Worm (Caenorhabditis elegans) whole organism, L3 larva: Measurements from ENCODE around the gene T05C7.4.

ENCODE experiments used
- R02D3.7 ChIP-seq: fragments of 150-350 bp; optimal IDR thresholded peaks from 2 replicates; lab custom pipeline; 2014; ENCODE audit warnings: missing biosample characterization, missing genetic modification characterization
- ZK546.5 ChIP-seq: sonication (generic microtip); optimal IDR thresholded peaks from 2 replicates; lab custom pipeline; 2017; ENCODE audit warnings: missing biosample characterization, missing genetic modification characterization
- aly-2 ChIP-seq: fragments of 150-350 bp; optimal IDR thresholded peaks from 2 replicates; lab custom pipeline; 2014; ENCODE audit warnings: missing biosample characterization, missing genetic modification characterization
- ama-1 ChIP-seq: fragments of 150-350 bp; optimal IDR thresholded peaks from 2 replicates; lab custom pipeline; 2018
- ceh-16 ChIP-seq: sonication (generic microtip); optimal IDR thresholded peaks from 2 replicates; lab custom pipeline; 2017; ENCODE audit warnings: missing biosample characterization, missing genetic modification characterization
- ceh-82 ChIP-seq: fragments of 150-350 bp; optimal IDR thresholded peaks from 2 replicates; lab custom pipeline; 2014; ENCODE audit warnings: missing biosample characterization, missing genetic modification characterization
- ceh-9 ChIP-seq: sonication (generic microtip); optimal IDR thresholded peaks from 2 replicates; lab custom pipeline; 2018; ENCODE audit warnings: missing biosample characterization, missing genetic modification characterization
- daf-12 ChIP-seq: fragments of 150-350 bp; optimal IDR thresholded peaks from 2 replicates; lab custom pipeline; 2014; ENCODE audit warnings: missing biosample characterization, missing genetic modification reagents, missing genetic modification characterization
- egl-27 ChIP-seq: sonication (generic microtip); optimal IDR thresholded peaks from 4 replicates; lab custom pipeline; 2017; ENCODE audit warnings: missing biosample characterization, missing genetic modification reagents, missing genetic modification characterization
- egl-5 ChIP-seq: fragments of 150-350 bp; optimal IDR thresholded peaks from 2 replicates; lab custom pipeline; 2017; ENCODE audit warnings: missing biosample characterization, missing genetic modification reagents, missing genetic modification characterization, inconsistent platforms
- elt-2 ChIP-seq: sonication (generic microtip); optimal IDR thresholded peaks from 2 replicates; lab custom pipeline; 2016; ENCODE audit warnings: missing genetic modification reagents, mild to moderate bottlenecking, missing genetic modification characterization, missing compliant biosample characterization
- elt-3 ChIP-seq, 3 experiments: fragments of 150-350 bp in 1 of 3; sonication (generic microtip) in 2 of 3; optimal IDR thresholded peaks; 2 replicates in 2 of 3; 4 replicates in 1 of 3; lab custom pipeline; 2014 to 2017; ENCODE audit warnings: missing biosample characterization in 3 of 3, missing genetic modification characterization in 3 of 3
- eor-1 ChIP-seq, 2 experiments: fragments of 150-350 bp; optimal IDR thresholded peaks; 2 replicates each; lab custom pipeline; 2014 to 2018; ENCODE audit warnings: missing biosample characterization in 2 of 2, missing genetic modification characterization in 2 of 2
- hmg-11 ChIP-seq: sonication (generic microtip); optimal IDR thresholded peaks from 2 replicates; lab custom pipeline; 2016; ENCODE audit warnings: missing genetic modification characterization, missing compliant biosample characterization
- jun-1 ChIP-seq: fragments of 150-350 bp; optimal IDR thresholded peaks from 2 replicates; lab custom pipeline; 2014; ENCODE audit warnings: missing biosample characterization, missing genetic modification reagents, missing genetic modification characterization
- lin-39 ChIP-seq: fragments of 150-350 bp; optimal IDR thresholded peaks from 2 replicates; lab custom pipeline; 2018; ENCODE audit warnings: missing biosample characterization, missing genetic modification reagents, missing genetic modification characterization
- mml-1 ChIP-seq: fragments of 150-350 bp; sonication (generic microtip); optimal IDR thresholded peaks from 3 replicates; lab custom pipeline; 2014; ENCODE audit warnings: missing biosample characterization, missing genetic modification characterization
- nfya-1 ChIP-seq: sonication (generic microtip); optimal IDR thresholded peaks from 2 replicates; lab custom pipeline; 2017; ENCODE audit warnings: missing genetic modification characterization, mild to moderate bottlenecking, missing compliant biosample characterization, antibody characterized with exemption, moderate library complexity; ENCODE audit not compliant: insufficient read depth
- nhr-12 ChIP-seq: fragments of 150-350 bp; optimal IDR thresholded peaks from 2 replicates; lab custom pipeline; 2014; ENCODE audit warnings: missing biosample characterization, missing genetic modification characterization
- nhr-23 ChIP-seq: fragments of 150-350 bp; optimal IDR thresholded peaks from 2 replicates; lab custom pipeline; 2014; ENCODE audit warnings: missing biosample characterization, missing genetic modification reagents, missing genetic modification characterization
- nhr-237 ChIP-seq: fragments of 150-350 bp; optimal IDR thresholded peaks from 2 replicates; lab custom pipeline; 2014; ENCODE audit warnings: missing biosample characterization, missing genetic modification characterization
- nhr-25 ChIP-seq: sonication (generic microtip); optimal IDR thresholded peaks from 2 replicates; lab custom pipeline; 2017; ENCODE audit warnings: missing biosample characterization, missing genetic modification characterization
- nhr-67 ChIP-seq: fragments of 150-350 bp; optimal IDR thresholded peaks from 2 replicates; lab custom pipeline; 2014; ENCODE audit warnings: missing biosample characterization, missing genetic modification characterization
- nhr-76 ChIP-seq: fragments of 150-350 bp; sonication (generic microtip); optimal IDR thresholded peaks from 5 replicates; lab custom pipeline; 2014; ENCODE audit warnings: missing biosample characterization, missing genetic modification characterization
- nhr-77 ChIP-seq: fragments of 150-350 bp; optimal IDR thresholded peaks from 2 replicates; lab custom pipeline; 2014; ENCODE audit warnings: missing biosample characterization, missing genetic modification characterization
- pha-4 ChIP-seq: fragments of 150-350 bp; optimal IDR thresholded peaks from 2 replicates; lab custom pipeline; 2014; ENCODE audit warnings: missing biosample characterization, missing genetic modification reagents, missing genetic modification characterization
- sea-2 ChIP-seq: fragments of 150-350 bp; sonication (generic microtip); optimal IDR thresholded peaks from 4 replicates; lab custom pipeline; 2014; ENCODE audit warnings: missing biosample characterization, missing genetic modification reagents, missing genetic modification characterization
- unc-39 ChIP-seq: sonication (generic microtip); optimal IDR thresholded peaks from 4 replicates; lab custom pipeline; 2017; ENCODE audit warnings: missing biosample characterization, missing genetic modification characterization
- ztf-11 ChIP-seq: fragments of 150-350 bp; optimal IDR thresholded peaks from 2 replicates; lab custom pipeline; 2014; ENCODE audit warnings: missing biosample characterization, missing genetic modification characterization
- ztf-4 ChIP-seq: fragments of 150-350 bp; optimal IDR thresholded peaks from 2 replicates; lab custom pipeline; 2014; ENCODE audit warnings: missing biosample characterization, missing genetic modification characterization

Gene T05C7.4

ce11 chrIV:82309-82708 is 28.9 kb upstream of the T05C7.4 start:
- TF ChIP-seq lin-39 (tag; lab: Kevin White, UChicago) (peak; percentile 20), eor-1 (tag; optimal IDR thresholded peaks at IDR 0.05; lab: Kevin White, UChicago) (no peak)
- TF ChIP-seq, all 47 proteins: peak for 1

- TF ChIP-seq nhr-67 (tag; lab: Kevin White, UChicago) (no peak), pha-4 (tag; lab: Kevin White, UChicago) (peak; percentile 53), hmg-11 (tag; lab: Kevin White, UChicago) (peak; percentile 44)
Observed at ce11 chrIV:81428-81827, 28.0 kb upstream of the T05C7.4 start.

- TF ChIP-seq eor-1 (tag; optimal IDR thresholded peaks at IDR 0.05; lab: Kevin White, UChicago) (no peak), nhr-12 (tag; lab: Kevin White, UChicago) (no peak), ama-1 (lab: Kevin White, UChicago) (no peak), elt-3 (tag; optimal IDR thresholded peaks at IDR 0.05; lab: Kevin White, UChicago) (no peak), elt-2 (no peak), egl-27 (tag; lab: Kevin White, UChicago) (no peak), nhr-76 (no peak)
Observed at ce11 chrIV:80943-81342, 27.5 kb upstream of the T05C7.4 start.

- TF ChIP-seq pha-4 (tag; lab: Kevin White, UChicago) (peak; percentile 78), nhr-25 (tag; lab: Kevin White, UChicago) (no peak), unc-39 (no peak), egl-5 (tag; lab: Kevin White, UChicago) (no peak), ztf-4 (no peak), lin-39 (tag; lab: Kevin White, UChicago) (no peak), nfya-1 (tag; lab: Kevin White, UChicago) (peak; percentile 18)
Observed at ce11 chrIV:79205-79604, 25.8 kb upstream of the T05C7.4 start, which contains the start of gene T05C7.9. Gene T05C7.9 (plus strand): TSS chrIV:79276.

ce11 chrIV:78206-78605 is 24.8 kb upstream of the T05C7.4 start:
- peak; percentile 3 for TF ChIP-seq pha-4 (tag; lab: Kevin White, UChicago)
- no peak for TF ChIP-seq ztf-11 (tag; lab: Kevin White, UChicago)
- no peak for TF ChIP-seq jun-1 (tag; lab: Kevin White, UChicago)
- TF ChIP-seq, all 47 proteins: peak for 1

ce11 chrIV:77421-77820 is 24.0 kb upstream of the T05C7.4 start:
- TF ChIP-seq eor-1 (tag; optimal IDR thresholded peaks at IDR 0.05; lab: Kevin White, UChicago) (no peak), ceh-16 (tag; lab: Kevin White, UChicago) (no peak), ceh-82 (no peak), nhr-23 (no peak), elt-2 (no peak), ZK546.5 (tag; lab: Kevin White, UChicago) (no peak), unc-39 (no peak), aly-2 (tag; lab: Kevin White, UChicago) (no peak), nhr-76 (no peak), daf-12 (no peak), lin-39 (tag; lab: Kevin White, UChicago) (no peak), R02D3.7 (tag; lab: Kevin White, UChicago) (no peak), nhr-67 (tag; lab: Kevin White, UChicago) (no peak), mml-1 (tag; lab: Kevin White, UChicago) (no peak), ceh-9 (tag; lab: Kevin White, UChicago) (no peak), sea-2 (GFP tag; lab: Kevin White, UChicago) (no peak), ztf-11 (tag; lab: Kevin White, UChicago) (no peak), nhr-77 (tag; lab: Kevin White, UChicago) (no peak), egl-27 (tag; lab: Kevin White, UChicago) (no peak), nhr-237 (tag; lab: Kevin White, UChicago) (no peak)

ce11 chrIV:76070-76469 is 22.6 kb upstream of the T05C7.4 start, which contains the start of gene T05C7.8:
Gene T05C7.8 (plus strand): TSS chrIV:76370.
- TF ChIP-seq ceh-9 (tag; lab: Kevin White, UChicago) (no peak), unc-39 (no peak)
- TF ChIP-seq, all 47 proteins: peak for 0
